Fruit fly (Drosophila melanogaster) Kc167 (cell line): Measurements from ENCODE around the gene lectin-37Da.

Experiments used
- Myc ChIP-seq: fragments of >200 bp; optimal IDR thresholded peaks from 2 replicates; lab custom pipeline; 2017; ENCODE audit warnings: missing external identifiers
- Sin3A ChIP-seq: fragments of >200 bp; optimal IDR thresholded peaks from 2 replicates; lab custom pipeline; 2018; ENCODE audit warnings: missing external identifiers
- h ChIP-seq: fragments of >200 bp; optimal IDR thresholded peaks from 3 replicates; lab custom pipeline; 2018; ENCODE audit warnings: missing external identifiers
- insv ChIP-seq: fragments of >200 bp; optimal IDR thresholded peaks from 3 replicates; lab custom pipeline; 2018; ENCODE audit warnings: missing external identifiers
- psq ChIP-seq: fragments of >200 bp; optimal IDR thresholded peaks from 2 replicates; lab custom pipeline; 2017; ENCODE audit warnings: missing external identifiers
- ttk ChIP-seq: sonication (Bioruptor generic); optimal IDR thresholded peaks from 2 replicates; lab custom pipeline; 2017; ENCODE audit warnings: missing external identifiers

DNA sequence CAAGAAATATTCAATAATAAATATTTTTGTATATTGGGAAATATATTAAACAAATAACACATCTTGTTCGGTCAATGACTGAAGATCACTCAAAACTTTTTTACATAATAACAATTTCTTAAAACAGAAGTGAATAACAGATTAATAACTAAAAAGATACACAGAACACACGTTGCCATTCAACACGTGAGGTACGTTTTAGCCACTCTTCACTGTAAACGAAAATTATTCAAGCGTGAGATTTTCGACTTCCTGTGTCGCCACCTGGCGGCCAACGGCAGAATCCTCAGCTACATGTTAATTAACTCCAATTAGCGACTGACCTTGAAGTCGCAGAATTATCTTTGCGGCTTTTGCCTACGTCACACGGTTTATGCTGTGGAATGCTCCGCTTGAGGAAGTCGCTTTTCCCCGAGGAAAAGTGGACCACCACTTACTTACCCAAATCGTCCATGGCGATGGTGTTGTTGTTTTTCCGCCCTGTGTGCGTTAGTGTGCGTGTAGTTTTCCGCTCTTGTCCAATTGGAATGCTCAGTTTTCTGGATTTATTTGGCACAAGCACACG lies 7.7 kb downstream of the lectin-37Da start:
- TF ChIP-seq Myc (lab: Kevin White, UChicago) (no peak), psq (no peak), h (no peak), ttk (no peak), Sin3A (lab: Kevin White, UChicago) (no peak), insv (lab: Kevin White, UChicago) (no peak)
